Fruit fly (Drosophila melanogaster) Kc167 (cell line): ENCODE results near the gene CG10602.

Experiments
- Myc ChIP-seq: fragments of >200 bp; optimal IDR thresholded peaks from 2 replicates; lab custom pipeline; 2017; ENCODE audit warnings: missing external identifiers
- Sin3A ChIP-seq: fragments of >200 bp; optimal IDR thresholded peaks from 2 replicates; lab custom pipeline; 2018; ENCODE audit warnings: missing external identifiers
- h ChIP-seq: fragments of >200 bp; optimal IDR thresholded peaks from 3 replicates; lab custom pipeline; 2018; ENCODE audit warnings: missing external identifiers
- insv ChIP-seq: fragments of >200 bp; optimal IDR thresholded peaks from 3 replicates; lab custom pipeline; 2018; ENCODE audit warnings: missing external identifiers
- psq ChIP-seq: fragments of >200 bp; optimal IDR thresholded peaks from 2 replicates; lab custom pipeline; 2017; ENCODE audit warnings: missing external identifiers
- ttk ChIP-seq: sonication (Bioruptor generic); optimal IDR thresholded peaks from 2 replicates; lab custom pipeline; 2017; ENCODE audit warnings: missing external identifiers

Gene CG10602

DNA sequence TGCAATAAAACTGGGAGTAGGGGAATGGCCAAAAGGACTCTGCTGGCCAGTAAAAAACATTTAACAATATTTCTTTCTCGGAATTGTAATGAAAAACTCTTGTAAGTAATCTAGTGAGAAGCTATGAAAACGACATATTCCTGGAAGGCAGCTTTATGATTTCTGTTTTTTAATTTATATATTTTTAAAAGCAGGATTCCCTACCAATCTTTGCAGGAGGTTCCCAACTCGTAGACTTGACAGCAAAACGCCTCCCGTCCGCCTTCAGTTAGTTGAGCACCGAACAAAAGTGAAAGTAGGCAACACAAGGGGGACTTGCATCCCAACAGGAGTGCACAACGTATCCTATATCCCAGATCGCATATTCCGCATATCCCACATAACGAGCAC lies 53.8 kb downstream of the CG10602 start, which contains the start of gene CG43814:
CG43814 (minus strand) TSS at position 101 of the 390 bp plus-strand sequence.
- TF ChIP-seq Sin3A (no peak), ttk (no peak), h (lab: Kevin White, UChicago) (no peak), insv (lab: Kevin White, UChicago) (no peak), psq (lab: Kevin White, UChicago) (no peak), Myc (lab: Kevin White, UChicago) (no peak)
